Worm (Caenorhabditis elegans): ENCODE data around the gene Y111B2A.21.

Y111B2A.21 gene

DNA sequence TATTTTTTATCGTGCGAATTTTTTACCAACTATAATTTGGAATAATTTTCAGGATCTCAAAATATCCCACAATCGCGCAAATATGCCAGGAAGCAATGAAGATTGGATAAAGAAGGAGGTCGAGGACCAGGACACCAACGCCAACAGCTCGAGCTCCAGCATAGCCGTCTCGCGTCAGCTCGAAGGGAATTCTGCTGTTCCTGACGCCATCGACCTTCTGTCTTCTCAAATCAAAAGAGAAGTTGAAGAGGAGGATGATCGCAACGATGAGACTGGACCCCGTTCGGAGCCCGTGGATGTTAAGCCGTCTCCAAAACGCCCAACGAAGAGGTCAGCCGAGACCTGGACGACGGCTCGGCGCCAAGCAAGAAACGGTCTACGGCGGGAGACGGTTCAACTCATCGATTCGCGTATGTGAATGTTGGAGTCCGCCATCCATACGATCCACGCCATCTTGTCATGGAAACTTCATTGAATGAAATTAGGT lies at the start of gene Y111B2A.21:
TSS of gene Y111B2A.21 (plus strand) at position 51 of the 487 bp plus-strand sequence.
- no peak for TF ChIP-seq nfyb-1 (GFP tag; IDR thresholded peaks at IDR 0.05)
- peak; percentile 53; the same call in 1 of the 2 replicates for TF ChIP-seq zfh-2 (GFP tag; conservative IDR thresholded peaks at IDR 0.05)

- no peak for TF ChIP-seq nhr-120 (GFP tag; IDR thresholded peaks at IDR 0.05)
- no peak for TF ChIP-seq Y53G8AR.9 (GFP tag; conservative IDR thresholded peaks at IDR 0.05)
- no peak for TF ChIP-seq snpc-4 (GFP tag; optimal IDR thresholded peaks at IDR 0.05)
- no peak for TF ChIP-seq snpc-4 (tag; optimal IDR thresholded peaks at IDR 0.05)
- TF ChIP-seq athp-1 (tag; optimal IDR thresholded peaks at IDR 0.05), result no peak
- no peak for TF ChIP-seq ztf-3 (GFP tag; optimal IDR thresholded peaks at IDR 0.05)
- TF ChIP-seq aptf-2 (GFP tag; conservative IDR thresholded peaks at IDR 0.05), result no peak
- no peak for TF ChIP-seq ceh-79 (tag; optimal IDR thresholded peaks at IDR 0.05)
- no peak for TF ChIP-seq madf-8 (GFP tag; conservative IDR thresholded peaks at IDR 0.05)
- TF ChIP-seq ekl-4 (GFP tag; IDR thresholded peaks at IDR 0.05), result no peak
- no peak for TF ChIP-seq F23B12.7 (tag; optimal IDR thresholded peaks at IDR 0.05; ENCODE audit: insufficient read depth)
- TF ChIP-seq snpc-1.1 (tag; optimal IDR thresholded peaks at IDR 0.05; ENCODE audit: insufficient read depth), result no peak
- no peak for TF ChIP-seq let-526 (GFP tag; IDR thresholded peaks at IDR 0.05)
- TF ChIP-seq him-1 (tag; optimal IDR thresholded peaks at IDR 0.05), result no peak
- TF ChIP-seq nfya-1 (tag; optimal IDR thresholded peaks at IDR 0.05; ENCODE audit: borderline replicate concordance, insufficient read depth), result no peak
- TF ChIP-seq attf-6 (GFP tag; IDR thresholded peaks at IDR 0.05), result no peak
- TF ChIP-seq ztf-25 (GFP tag; IDR thresholded peaks at IDR 0.05), result no peak
- no peak for TF ChIP-seq C17E4.6 (GFP tag; IDR thresholded peaks at IDR 0.05)
- TF ChIP-seq rpc-1 (optimal IDR thresholded peaks at IDR 0.05), result no peak
- TF ChIP-seq rpc-1 (tag; optimal IDR thresholded peaks at IDR 0.05), result no peak
- no peak for TF ChIP-seq snpc-1.3 (tag; optimal IDR thresholded peaks at IDR 0.05; ENCODE audit: insufficient read depth)
These were observed 48.6 kb upstream of the Y111B2A.21 start for ce11 chrIII:12697591-12697990.

ce11 chrIII:12699194-12699593 lies 47.0 kb upstream of the Y111B2A.21 start, which contains the start of gene sas-1:
Gene sas-1 (plus strand): TSS chrIII:12699494.
- TF ChIP-seq dox-1 (GFP tag; IDR thresholded peaks at IDR 0.05) (no peak), lir-1 (GFP tag; conservative IDR thresholded peaks at IDR 0.05) (no peak)

DNA sequence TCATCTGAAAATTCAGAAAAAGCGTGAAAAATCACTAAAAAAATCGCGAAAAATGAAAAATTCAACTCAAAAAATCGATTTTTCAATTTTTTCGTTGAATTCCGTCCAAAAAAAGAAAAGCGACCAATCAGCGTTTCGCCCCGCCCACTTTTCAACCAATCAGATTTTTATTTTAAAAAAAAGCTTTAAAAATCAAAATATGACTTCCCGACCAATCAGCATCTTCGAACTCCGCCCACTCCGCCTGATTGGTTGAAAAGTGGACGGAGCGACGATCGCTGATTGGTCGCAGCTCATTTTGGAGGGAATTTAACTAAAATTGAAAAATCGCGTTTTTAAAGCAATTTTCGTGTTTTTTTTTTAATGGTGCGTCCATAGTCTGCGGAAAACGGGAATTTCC lies 43.8 kb upstream of the Y111B2A.21 start:
- TF ChIP-seq nhr-120 (GFP tag; IDR thresholded peaks at IDR 0.05), result no peak
- no peak for TF ChIP-seq bed-1 (GFP tag; IDR thresholded peaks at IDR 0.05)
- TF ChIP-seq Y53F4B.3 (GFP tag; IDR thresholded peaks at IDR 0.05), result no peak
- TF ChIP-seq madf-8 (GFP tag; conservative IDR thresholded peaks at IDR 0.05), result no peak
- no peak for TF ChIP-seq gei-17 (GFP tag; optimal IDR thresholded peaks at IDR 0.05)
- TF ChIP-seq xnd-1 (tag; optimal IDR thresholded peaks at IDR 0.05), result no peak
- no peak for TF ChIP-seq ztf-3 (GFP tag; optimal IDR thresholded peaks at IDR 0.05)
- TF ChIP-seq B0261.1 (tag; optimal IDR thresholded peaks at IDR 0.05), result no peak
- TF ChIP-seq die-1 (tag; optimal IDR thresholded peaks at IDR 0.05), result no peak
- TF ChIP-seq hrde-1 (tag; optimal IDR thresholded peaks at IDR 0.05; ENCODE audit: borderline replicate concordance), result no peak
- no peak for TF ChIP-seq snpc-4 (GFP tag; optimal IDR thresholded peaks at IDR 0.05)
- TF ChIP-seq snpc-4 (tag; optimal IDR thresholded peaks at IDR 0.05), result no peak
- TF ChIP-seq repo-1 (tag; optimal IDR thresholded peaks at IDR 0.05), result no peak
- no peak for TF ChIP-seq zfh-2 (GFP tag; conservative IDR thresholded peaks at IDR 0.05)
- TF ChIP-seq ztf-18 (tag; optimal IDR thresholded peaks at IDR 0.05), result no peak
- no peak for TF ChIP-seq ceh-27 (GFP tag; optimal IDR thresholded peaks at IDR 0.05)
- no peak for TF ChIP-seq F49E8.2 (tag; optimal IDR thresholded peaks at IDR 0.05; ENCODE audit: insufficient read depth)
- TF ChIP-seq atf-7 (tag; optimal IDR thresholded peaks at IDR 0.05), result no peak

Data from whole organism, young adult.